Worm (Caenorhabditis elegans) whole organism, mixed stage, embryonic: ENCODE data around the gene ampd-1.

Experiments
- blmp-1 ChIP-seq: fragments of 150-350 bp; optimal IDR thresholded peaks from 2 replicates; lab custom pipeline; 2014; ENCODE audit warnings: missing biosample characterization, missing genetic modification characterization
- ham-2 ChIP-seq: fragments of 200-800 bp; sonication (Bioruptor generic); optimal IDR thresholded peaks from 2 replicates; lab custom pipeline; 2018; ENCODE audit warnings: mild to moderate bottlenecking, missing genetic modification characterization, missing compliant biosample characterization
- mab-5 ChIP-seq: fragments of 150-350 bp; optimal IDR thresholded peaks from 2 replicates; lab custom pipeline; 2014; ENCODE audit warnings: missing biosample characterization, missing genetic modification characterization
- nhr-76 ChIP-seq: sonication (generic microtip); optimal IDR thresholded peaks from 2 replicates; lab custom pipeline; 2017; ENCODE audit warnings: missing biosample characterization, missing genetic modification characterization
- pha-4 ChIP-seq: fragments of 150-350 bp; optimal IDR thresholded peaks from 2 replicates; lab custom pipeline; 2018; ENCODE audit warnings: missing biosample characterization, missing genetic modification reagents, missing genetic modification characterization
- sptf-1 ChIP-seq: sonication (generic microtip); optimal IDR thresholded peaks from 2 replicates; lab custom pipeline; 2017; ENCODE audit warnings: mild to moderate bottlenecking, missing genetic modification characterization, moderate library complexity, missing compliant biosample characterization

- no peak for TF ChIP-seq nhr-76 (tag; lab: Kevin White, UChicago)
- no peak for TF ChIP-seq pha-4 (tag; lab: Kevin White, UChicago)
- no peak for TF ChIP-seq sptf-1
- no peak for TF ChIP-seq mab-5 (tag; lab: Kevin White, UChicago)
- no peak for TF ChIP-seq ham-2 (GFP tag; lab: Kevin White, UChicago)
- no peak for TF ChIP-seq blmp-1 (tag; lab: Kevin White, UChicago)
Observed at ce11 chrII:5170932-5171331, 32.2 kb upstream of the ampd-1 start, which contains the start of gene srb-1.
